Worm (Caenorhabditis elegans) whole organism, young adult: Measurements from ENCODE around the gene srxa-10.
A peak's percentile ranks its signal among the peaks of the same experiment; 100 is the strongest.

ENCODE experiments used
- C17E4.6 ChIP-seq: fragments of 200-800 bp; sonication (Bioruptor generic); IDR thresholded peaks from 2 replicates; pipeline ENCODE4 v1.3.6; 2022; ENCODE audit warnings: missing genetic modification reagents, missing genetic modification characterization, missing compliant biosample characterization
- F10E7.11 ChIP-seq: sonication (generic microtip); optimal IDR thresholded peaks from 2 replicates; lab custom pipeline; 2017; ENCODE audit warnings: mild to moderate bottlenecking, missing genetic modification characterization, moderate library complexity, missing compliant biosample characterization
- F22D6.2 ChIP-seq: sonication (generic microtip); optimal IDR thresholded peaks from 2 replicates; lab custom pipeline; 2016; ENCODE audit warnings: mild to moderate bottlenecking, missing genetic modification characterization, missing compliant biosample characterization
- F23B12.7 ChIP-seq: sonication (generic microtip); optimal IDR thresholded peaks from 2 replicates; lab custom pipeline; 2017; ENCODE audit warnings: missing genetic modification characterization, mild to moderate bottlenecking, missing compliant biosample characterization, antibody characterized with exemption, moderate library complexity; ENCODE audit not compliant: insufficient read depth
- F33H1.4 ChIP-seq: fragments of 200-800 bp; sonication (Bioruptor generic); IDR thresholded peaks from 2 replicates; pipeline ENCODE4 v1.3.6; 2022; ENCODE audit warnings: missing genetic modification reagents, missing genetic modification characterization, missing compliant biosample characterization
- T07F8.4 ChIP-seq: sonication (generic microtip); optimal IDR thresholded peaks from 2 replicates; lab custom pipeline; 2016; ENCODE audit warnings: mild to moderate bottlenecking, missing genetic modification characterization, moderate library complexity, missing compliant biosample characterization
- Y53F4B.3 ChIP-seq: fragments of 200-800 bp; sonication (Bioruptor generic); IDR thresholded peaks from 2 replicates; pipeline ENCODE4 v1.3.6; 2022; ENCODE audit warnings: missing genetic modification reagents, missing genetic modification characterization, missing compliant biosample characterization
- Y67H2A.10 ChIP-seq: fragments of 200-800 bp; sonication (Bioruptor generic); conservative IDR thresholded peaks from 2 replicates; pipeline ENCODE4 v1.3.6; 2022; ENCODE audit warnings: missing genetic modification reagents, missing genetic modification characterization, missing compliant biosample characterization
- Y79H2A.3 ChIP-seq: fragments of 200-800 bp; sonication (Bioruptor generic); conservative IDR thresholded peaks from 2 replicates; pipeline ENCODE4 v1.3.6; 2022; ENCODE audit warnings: missing genetic modification reagents, missing genetic modification characterization, missing compliant biosample characterization
- akir-1 ChIP-seq: fragments of 200-800 bp; sonication (Bioruptor generic); optimal IDR thresholded peaks from 2 replicates; lab custom pipeline; 2018; ENCODE audit warnings: mild to moderate bottlenecking, missing genetic modification characterization, moderate library complexity, missing compliant biosample characterization
- aptf-2 ChIP-seq: fragments of 200-800 bp; sonication (Bioruptor generic); conservative IDR thresholded peaks from 2 replicates; pipeline ENCODE4 v1.3.6; 2022; ENCODE audit warnings: missing genetic modification reagents, missing genetic modification characterization, missing compliant biosample characterization
- bed-2 ChIP-seq: fragments of 200-800 bp; sonication (Bioruptor generic); IDR thresholded peaks from 2 replicates; pipeline ENCODE4 v1.3.6; 2022; ENCODE audit warnings: missing genetic modification reagents, missing genetic modification characterization, missing compliant biosample characterization
- cebp-1 ChIP-seq, 2 experiments: fragments of 200-800 bp in 1 of 2; sonication (Bioruptor generic) in 1 of 2; sonication (generic microtip) in 1 of 2; IDR thresholded peaks in 1 of 2; optimal IDR thresholded peaks in 1 of 2; 2 replicates each; pipeline versions ENCODE4 v1.3.6 to Lab custom; 2017 to 2022; ENCODE audit warnings: missing compliant biosample characterization in 2 of 2, missing genetic modification characterization in 2 of 2, mild to moderate bottlenecking in 1 of 2, missing genetic modification reagents in 1 of 2, moderate library complexity in 1 of 2
- ceh-100 ChIP-seq: fragments of 200-800 bp; sonication (Bioruptor generic); IDR thresholded peaks from 2 replicates; pipeline ENCODE4 v1.3.6; 2022; ENCODE audit warnings: missing genetic modification reagents, missing genetic modification characterization, missing compliant biosample characterization
- ceh-40 ChIP-seq: fragments of 200-800 bp; sonication (Bioruptor generic); IDR thresholded peaks from 2 replicates; pipeline ENCODE4 v1.3.6; 2022; ENCODE audit warnings: missing genetic modification characterization, missing compliant biosample characterization
- ceh-91 ChIP-seq: fragments of 200-800 bp; sonication (Bioruptor generic); IDR thresholded peaks from 2 replicates; pipeline ENCODE4 v1.3.6; 2022; ENCODE audit warnings: missing genetic modification reagents, missing genetic modification characterization, missing compliant biosample characterization
- dpl-1 ChIP-seq: fragments of 150-350 bp; optimal IDR thresholded peaks from 2 replicates; lab custom pipeline; 2014; ENCODE audit warnings: missing biosample characterization, missing genetic modification reagents, missing genetic modification characterization
- efl-1 ChIP-seq: fragments of 150-350 bp; optimal IDR thresholded peaks from 2 replicates; lab custom pipeline; 2014; ENCODE audit warnings: missing biosample characterization, missing genetic modification reagents, missing genetic modification characterization
- egl-18 ChIP-seq: fragments of 200-800 bp; sonication (Bioruptor generic); IDR thresholded peaks from 2 replicates; pipeline ENCODE4 v1.3.6; 2022; ENCODE audit warnings: missing genetic modification reagents, missing genetic modification characterization, missing compliant biosample characterization
- egrh-3 ChIP-seq: fragments of 200-800 bp; sonication (Bioruptor generic); IDR thresholded peaks from 2 replicates; pipeline ENCODE4 v1.3.6; 2022; ENCODE audit warnings: missing genetic modification reagents, missing genetic modification characterization, missing compliant biosample characterization
- ekl-4 ChIP-seq: fragments of 200-800 bp; sonication (Bioruptor generic); IDR thresholded peaks from 2 replicates; pipeline ENCODE4 v1.3.6; 2022; ENCODE audit warnings: missing genetic modification reagents, missing genetic modification characterization, missing compliant biosample characterization
- fkh-3 ChIP-seq: sonication (generic microtip); optimal IDR thresholded peaks from 2 replicates; lab custom pipeline; 2016; ENCODE audit warnings: mild to moderate bottlenecking, missing genetic modification characterization, missing compliant biosample characterization
- him-1 ChIP-seq: sonication (generic microtip); optimal IDR thresholded peaks from 2 replicates; lab custom pipeline; 2016; ENCODE audit warnings: missing genotype, missing genetic modification reagents, missing genetic modification characterization, missing compliant biosample characterization
- hlh-26 ChIP-seq: fragments of 200-800 bp; sonication (Bioruptor generic); conservative IDR thresholded peaks from 2 replicates; pipeline ENCODE4 v1.3.6; 2022; ENCODE audit warnings: missing genetic modification reagents, missing genetic modification characterization, missing compliant biosample characterization
- hmg-1.2 ChIP-seq: fragments of 200-800 bp; sonication (Bioruptor generic); IDR thresholded peaks from 2 replicates; pipeline ENCODE4 v1.3.6; 2022; ENCODE audit warnings: missing genetic modification reagents, missing genetic modification characterization, missing compliant biosample characterization
- let-607 ChIP-seq, 2 experiments: fragments of 200-800 bp in 1 of 2; sonication (Bioruptor generic) in 1 of 2; sonication (generic microtip) in 1 of 2; optimal IDR thresholded peaks; 2 replicates each; lab custom pipeline; 2016 to 2018; ENCODE audit warnings: mild to moderate bottlenecking in 2 of 2, missing compliant biosample characterization in 2 of 2, missing genetic modification characterization in 2 of 2, moderate library complexity in 2 of 2, missing genotype in 1 of 2
- lin-35 ChIP-seq, 3 experiments: fragments of 150-350 bp in 2 of 3; sonication (generic microtip) in 1 of 3; optimal IDR thresholded peaks; 2 replicates each; lab custom pipeline; 2014 to 2018; ENCODE audit warnings: missing biosample characterization in 3 of 3, missing genetic modification characterization in 3 of 3, missing genetic modification reagents in 3 of 3
- lin-54 ChIP-seq: fragments of 200-800 bp; sonication (Bioruptor generic); optimal IDR thresholded peaks from 2 replicates; lab custom pipeline; 2018; ENCODE audit warnings: mild to moderate bottlenecking, missing genetic modification characterization, missing compliant biosample characterization
- lir-1 ChIP-seq: fragments of 200-800 bp; sonication (Bioruptor generic); conservative IDR thresholded peaks from 2 replicates; pipeline ENCODE4 v1.3.6; 2022; ENCODE audit warnings: missing genetic modification reagents, missing genetic modification characterization, missing compliant biosample characterization
- lsl-1 ChIP-seq: fragments of 200-800 bp; sonication (Bioruptor generic); optimal IDR thresholded peaks from 2 replicates; lab custom pipeline; 2018; ENCODE audit warnings: mild to moderate bottlenecking, missing genetic modification characterization, moderate library complexity, missing compliant biosample characterization
- madf-10 ChIP-seq: sonication (generic microtip); optimal IDR thresholded peaks from 2 replicates; lab custom pipeline; 2016; ENCODE audit warnings: mild to moderate bottlenecking, missing genetic modification characterization, missing compliant biosample characterization
- madf-3 ChIP-seq: fragments of 200-800 bp; sonication (Bioruptor generic); IDR thresholded peaks from 2 replicates; pipeline ENCODE4 v1.3.6; 2022; ENCODE audit warnings: missing genetic modification reagents, missing genetic modification characterization, missing compliant biosample characterization
- madf-6 ChIP-seq: fragments of 200-800 bp; sonication (Bioruptor generic); IDR thresholded peaks from 2 replicates; pipeline ENCODE4 v1.3.6; 2022; ENCODE audit warnings: missing genetic modification reagents, missing genetic modification characterization, missing compliant biosample characterization
- mcd-1 ChIP-seq: fragments of 200-800 bp; sonication (Bioruptor generic); IDR thresholded peaks from 2 replicates; pipeline ENCODE4 v1.3.6; 2022; ENCODE audit warnings: missing genetic modification reagents, missing genetic modification characterization, missing compliant biosample characterization
- nfya-2 ChIP-seq: fragments of 200-800 bp; sonication (Bioruptor generic); IDR thresholded peaks from 2 replicates; pipeline ENCODE4 v1.3.6; 2022; ENCODE audit warnings: missing genetic modification reagents, missing genetic modification characterization, missing compliant biosample characterization
- nhr-80 ChIP-seq: sonication (generic microtip); optimal IDR thresholded peaks from 2 replicates; lab custom pipeline; 2016; ENCODE audit warnings: missing genetic modification characterization, missing compliant biosample characterization
- sdz-38 ChIP-seq: sonication (generic microtip); optimal IDR thresholded peaks from 2 replicates; lab custom pipeline; 2016; ENCODE audit warnings: missing genotype, missing genetic modification characterization, missing compliant biosample characterization
- xnd-1 ChIP-seq: sonication (generic microtip); optimal IDR thresholded peaks from 2 replicates; lab custom pipeline; 2016; ENCODE audit warnings: missing genotype, missing genetic modification reagents, missing genetic modification characterization, missing compliant biosample characterization
- zim-3 ChIP-seq: sonication (generic microtip); optimal IDR thresholded peaks from 2 replicates; lab custom pipeline; 2017; ENCODE audit warnings: mild to moderate bottlenecking, missing genetic modification characterization, moderate library complexity, missing compliant biosample characterization
- ztf-26 ChIP-seq: sonication (generic microtip); optimal IDR thresholded peaks from 2 replicates; lab custom pipeline; 2017; ENCODE audit warnings: missing genetic modification characterization, missing compliant biosample characterization
- ztf-6 ChIP-seq: fragments of 200-800 bp; sonication (Bioruptor generic); IDR thresholded peaks from 2 replicates; pipeline ENCODE4 v1.3.6; 2022; ENCODE audit warnings: missing genetic modification reagents, missing genetic modification characterization, missing compliant biosample characterization

Gene srxa-10

ce11 chrIII:9779080-9779479 lies 17.3 kb downstream of the srxa-10 start:
- no peak for TF ChIP-seq ekl-4 (GFP tag; lab: Robert Waterston, UW)
- no peak for TF ChIP-seq let-607 (tag; optimal IDR thresholded peaks at IDR 0.05; lab: Kevin White, UChicago)
- TF ChIP-seq him-1 (tag; lab: Kevin White, UChicago): no peak
- no peak for TF ChIP-seq nfya-2 (GFP tag; lab: Robert Waterston, UW)
- TF ChIP-seq Y79H2A.3 (GFP tag; lab: Robert Waterston, UW): no peak
- no peak for TF ChIP-seq Y67H2A.10
- TF ChIP-seq sdz-38: no peak
- TF ChIP-seq fkh-3 (tag; lab: Kevin White, UChicago): no peak
- peak; percentile 55; the same call in 1 of the 2 replicates for TF ChIP-seq F33H1.4 (GFP tag; lab: Robert Waterston, UW)
- TF ChIP-seq F23B12.7 (tag; lab: Kevin White, UChicago): no peak
- TF ChIP-seq ceh-40 (GFP tag; lab: Robert Waterston, UW): no peak
- TF ChIP-seq akir-1 (GFP tag; lab: Kevin White, UChicago): no peak
- no peak for TF ChIP-seq cebp-1 (GFP tag; IDR thresholded peaks at IDR 0.05; lab: Robert Waterston, UW)
- TF ChIP-seq cebp-1 (tag; optimal IDR thresholded peaks at IDR 0.05; lab: Kevin White, UChicago): no peak
- no peak for TF ChIP-seq bed-2 (GFP tag; lab: Robert Waterston, UW)
- TF ChIP-seq Y53F4B.3 (GFP tag; lab: Robert Waterston, UW): no peak
- TF ChIP-seq C17E4.6 (GFP tag; lab: Robert Waterston, UW): no peak
- 0 out of 2 replicates have a peak, but pooled peaks have one; percentile 53 for TF ChIP-seq madf-3 (GFP tag; lab: Robert Waterston, UW)
- TF ChIP-seq F10E7.11: no peak
- peak; percentile 19 for TF ChIP-seq xnd-1
- no peak for TF ChIP-seq F22D6.2 (tag; lab: Kevin White, UChicago)
- no peak for TF ChIP-seq egl-18 (GFP tag; lab: Robert Waterston, UW)
- no peak for TF ChIP-seq madf-10 (tag; lab: Kevin White, UChicago)
- TF ChIP-seq ztf-6 (GFP tag; lab: Robert Waterston, UW): no peak
- no peak for TF ChIP-seq hlh-26 (GFP tag; lab: Robert Waterston, UW)
- TF ChIP-seq lsl-1 (GFP tag; lab: Kevin White, UChicago): peak; percentile 52
- TF ChIP-seq efl-1 (GFP tag; lab: Kevin White, UChicago): no peak

- TF ChIP-seq T07F8.4: no peak
- TF ChIP-seq fkh-3 (tag; lab: Kevin White, UChicago): no peak
- no peak for TF ChIP-seq zim-3 (tag; lab: Kevin White, UChicago)
- peak; percentile 29; the same call in 1 of the 2 replicates for TF ChIP-seq hmg-1.2
- TF ChIP-seq ztf-26 (tag; lab: Kevin White, UChicago): no peak
- no peak for TF ChIP-seq nhr-80 (tag; lab: Kevin White, UChicago)
Observed at ce11 chrIII:9776323-9776722, 20.0 kb downstream of the srxa-10 start, which contains the start of gene usp-46. Gene usp-46, plus strand, starts transcription at chrIII:9776623.

- peak; percentile 86 for TF ChIP-seq efl-1 (GFP tag; lab: Kevin White, UChicago)
- TF ChIP-seq madf-6 (GFP tag; lab: Robert Waterston, UW): 0 out of 2 replicates have a peak, but pooled peaks have one; percentile 13
- peak in 1 of 3 experiments; percentile 38 for TF ChIP-seq lin-35 (GFP tag; optimal IDR thresholded peaks at IDR 0.05; lab: Kevin White, UChicago)
- TF ChIP-seq ceh-100 (GFP tag; lab: Robert Waterston, UW): peak; percentile 94
- TF ChIP-seq ceh-91 (GFP tag; lab: Robert Waterston, UW): 0 out of 2 replicates have a peak, but pooled peaks have one; percentile 14
- peak; percentile 42 for TF ChIP-seq lsl-1 (GFP tag; lab: Kevin White, UChicago)
- TF ChIP-seq dpl-1: peak; percentile 38
- 0 out of 2 replicates have a peak, but pooled peaks have one; percentile 16 for TF ChIP-seq lir-1 (GFP tag; lab: Robert Waterston, UW)
- peak; percentile 40 for TF ChIP-seq him-1 (tag; lab: Kevin White, UChicago)
- TF ChIP-seq lin-54: peak; percentile 87
- TF ChIP-seq mcd-1 (GFP tag; lab: Robert Waterston, UW): peak; percentile 59; the same call in 1 of the 2 replicates
- no peak for TF ChIP-seq ekl-4 (GFP tag; lab: Robert Waterston, UW)
- TF ChIP-seq aptf-2 (GFP tag; lab: Robert Waterston, UW): no peak
- TF ChIP-seq egrh-3 (GFP tag; lab: Robert Waterston, UW): no peak
- TF ChIP-seq akir-1 (GFP tag; lab: Kevin White, UChicago): no peak
- TF ChIP-seq F33H1.4 (GFP tag; lab: Robert Waterston, UW): 0 out of 2 replicates have a peak, but pooled peaks have one; percentile 36
Observed at ce11 chrIII:9775916-9776315, 20.4 kb downstream of the srxa-10 start.
